Worm (Caenorhabditis elegans): Measurements from ENCODE around the gene F31F4.1.

- TF ChIP-seq ceh-62 (tag; optimal IDR thresholded peaks at IDR 0.05) = no peak
- no peak for TF ChIP-seq ztf-11 (tag; optimal IDR thresholded peaks at IDR 0.05)
- no peak for TF ChIP-seq snpc-4 (tag; optimal IDR thresholded peaks at IDR 0.05)
- TF ChIP-seq ceh-82 (tag; optimal IDR thresholded peaks at IDR 0.05) = no peak
- TF ChIP-seq nhr-76 (tag; optimal IDR thresholded peaks at IDR 0.05) = no peak
- TF ChIP-seq F26F4.8 (GFP tag; conservative IDR thresholded peaks at IDR 0.05) = no peak
- TF ChIP-seq skn-1 (tag; optimal IDR thresholded peaks at IDR 0.05) = no peak
- no peak for TF ChIP-seq lin-13 (GFP tag; optimal IDR thresholded peaks at IDR 0.05)
- TF ChIP-seq pha-4 (GFP tag; IDR thresholded peaks at IDR 0.05) = no peak
- TF ChIP-seq pha-4 (tag; optimal IDR thresholded peaks at IDR 0.05) = no peak
- no peak for TF ChIP-seq snpc-1.2 (GFP tag; IDR thresholded peaks at IDR 0.05)
- no peak for TF ChIP-seq ZK337.2 (GFP tag; IDR thresholded peaks at IDR 0.05)
- no peak for TF ChIP-seq nhr-25 (tag; optimal IDR thresholded peaks at IDR 0.05; ENCODE audit: borderline replicate concordance, insufficient read depth)
- TF ChIP-seq daf-16 (GFP tag; optimal IDR thresholded peaks at IDR 0.05) = no peak
- TF ChIP-seq daf-16 (tag; optimal IDR thresholded peaks at IDR 0.05) = no peak
These were observed 26.2 kb upstream of the F31F4.1 start, which contains the start of gene srh-246 for ce11 chrV:657678-658077.
